Fruit fly (Drosophila melanogaster) whole organism, embryonic: ENCODE measurements around the gene Ugt36D1.

Experiments
- Antp ChIP-seq: fragments of 200-800 bp; sonication (Bioruptor generic); optimal IDR thresholded peaks from 3 replicates; lab custom pipeline; 2016; ENCODE audit warnings: missing biosample characterization, missing genetic modification characterization
- Atf3 ChIP-seq: fragments of 200-800 bp; sonication (Bioruptor generic); optimal IDR thresholded peaks from 3 replicates; lab custom pipeline; 2016; ENCODE audit warnings: missing biosample characterization, missing genetic modification characterization
- Bdp1 ChIP-seq: fragments of 200-800 bp; sonication (Bioruptor generic); optimal IDR thresholded peaks from 3 replicates; lab custom pipeline; 2016; ENCODE audit warnings: missing biosample characterization, missing genetic modification characterization
- CG11093 ChIP-seq: fragments of 200-800 bp; sonication (Bioruptor generic); IDR thresholded peaks from 3 replicates; pipeline ENCODE4 v1.3.6; 2022; ENCODE audit warnings: missing biosample characterization, missing genetic modification characterization
- CG11247 ChIP-seq: fragments of 200-800 bp; sonication (Bioruptor generic); IDR thresholded peaks from 2 replicates; pipeline ENCODE4 v1.3.6; 2022; ENCODE audit warnings: missing biosample characterization, missing genetic modification characterization
- CG11560 ChIP-seq: fragments of 200-800 bp; sonication (Bioruptor generic); IDR thresholded peaks from 3 replicates; pipeline ENCODE4 v1.3.6; 2022; ENCODE audit warnings: missing biosample characterization, missing genetic modification characterization
- CG1233 ChIP-seq: fragments of 200-800 bp; sonication (Bioruptor generic); optimal IDR thresholded peaks from 4 replicates; lab custom pipeline; 2018; ENCODE audit warnings: missing biosample characterization, mild to moderate bottlenecking, missing genetic modification characterization
- CG15011 ChIP-seq: fragments of 200-800 bp; sonication (Bioruptor generic); optimal IDR thresholded peaks from 3 replicates; lab custom pipeline; 2018; ENCODE audit warnings: missing biosample characterization, mild to moderate bottlenecking, missing genetic modification characterization
- CG17359 ChIP-seq: fragments of 200-800 bp; sonication (Bioruptor generic); optimal IDR thresholded peaks from 3 replicates; lab custom pipeline; 2018; ENCODE audit warnings: missing biosample characterization, mild to moderate bottlenecking, missing genetic modification characterization, moderate library complexity
- CG18011 ChIP-seq: fragments of 200-800 bp; sonication (Bioruptor generic); optimal IDR thresholded peaks from 2 replicates; lab custom pipeline; 2017; ENCODE audit warnings: missing biosample characterization, missing genetic modification characterization, mild to moderate bottlenecking, moderate library complexity, missing genotype
- CG18619 ChIP-seq: fragments of 200-800 bp; sonication (Bioruptor generic); optimal IDR thresholded peaks from 3 replicates; lab custom pipeline; 2017; ENCODE audit warnings: missing biosample characterization, mild to moderate bottlenecking, missing genetic modification characterization
- CG2202 ChIP-seq: fragments of 200-800 bp; sonication (Bioruptor generic); optimal IDR thresholded peaks from 2 replicates; lab custom pipeline; 2018; ENCODE audit warnings: missing biosample characterization, mild to moderate bottlenecking, missing genetic modification characterization
- CG31441 ChIP-seq: fragments of 200-800 bp; sonication (Bioruptor generic); IDR thresholded peaks from 2 replicates; pipeline ENCODE4 v1.3.6; 2022; ENCODE audit warnings: missing biosample characterization, missing genetic modification characterization
- CG32767 ChIP-seq: fragments of 200-800 bp; sonication (Bioruptor generic); IDR thresholded peaks from 2 replicates; pipeline ENCODE4 v1.3.6; 2022; ENCODE audit warnings: missing biosample characterization, missing genetic modification characterization
- CG33213 ChIP-seq: fragments of 200-800 bp; sonication (Bioruptor generic); optimal IDR thresholded peaks from 3 replicates; lab custom pipeline; 2016; ENCODE audit warnings: missing biosample characterization, missing genetic modification characterization
- CG3407 ChIP-seq: fragments of 200-800 bp; sonication (Bioruptor generic); optimal IDR thresholded peaks from 2 replicates; lab custom pipeline; 2018; ENCODE audit warnings: missing biosample characterization, mild to moderate bottlenecking, missing genetic modification characterization
- CG34422 ChIP-seq: fragments of 200-800 bp; sonication (Bioruptor generic); IDR thresholded peaks from 3 replicates; pipeline ENCODE4 v1.3.6; 2022; ENCODE audit warnings: missing biosample characterization, missing genetic modification characterization
- CG7987 ChIP-seq: fragments of 200-800 bp; sonication (Bioruptor generic); optimal IDR thresholded peaks from 2 replicates; lab custom pipeline; 2018; ENCODE audit warnings: missing biosample characterization, mild to moderate bottlenecking, missing genetic modification characterization, moderate library complexity
- CG8290 ChIP-seq, 3 experiments: fragments of 200-800 bp; sonication (Bioruptor generic); optimal IDR thresholded peaks; 2 replicates each; lab custom pipeline; 2016 to 2019; ENCODE audit warnings: missing biosample characterization in 3 of 3, missing genetic modification characterization in 3 of 3, mild to moderate bottlenecking in 2 of 3, moderate library complexity in 1 of 3
- CG8359 ChIP-seq: fragments of 200-800 bp; sonication (Bioruptor generic); optimal IDR thresholded peaks from 2 replicates; lab custom pipeline; 2017; ENCODE audit warnings: missing biosample characterization, mild to moderate bottlenecking, missing genetic modification characterization, borderline replicate concordance
- CG8388 ChIP-seq: fragments of 200-800 bp; sonication (Bioruptor generic); optimal IDR thresholded peaks from 2 replicates; lab custom pipeline; 2019; ENCODE audit warnings: missing biosample characterization, mild to moderate bottlenecking, missing genetic modification characterization, moderate library complexity
- CG9215 ChIP-seq: fragments of 200-800 bp; sonication (Bioruptor generic); IDR thresholded peaks from 2 replicates; pipeline ENCODE4 v1.3.6; 2022; ENCODE audit warnings: missing biosample characterization, missing genetic modification characterization
- CG9817 ChIP-seq: fragments of 200-800 bp; sonication (Bioruptor generic); optimal IDR thresholded peaks from 2 replicates; lab custom pipeline; 2018; ENCODE audit warnings: missing biosample characterization, mild to moderate bottlenecking, missing genetic modification characterization, moderate library complexity
- Camta ChIP-seq: fragments of 200-800 bp; sonication (Bioruptor generic); optimal IDR thresholded peaks from 2 replicates; lab custom pipeline; 2016; ENCODE audit warnings: missing biosample characterization, missing genetic modification characterization
- CkIIα-i1 ChIP-seq: fragments of 200-800 bp; sonication (Bioruptor generic); IDR thresholded peaks from 2 replicates; pipeline ENCODE4 v1.3.6; 2022; ENCODE audit warnings: missing biosample characterization, missing genetic modification characterization
- Dll ChIP-seq: fragments of 200-800 bp; sonication (Bioruptor generic); IDR thresholded peaks from 4 replicates; pipeline ENCODE4 v1.3.6; 2022; ENCODE audit warnings: missing biosample characterization, missing genetic modification characterization; ENCODE audit not compliant: partially characterized antibody
- Fer1 ChIP-seq: fragments of 200-800 bp; sonication (Bioruptor generic); optimal IDR thresholded peaks from 2 replicates; lab custom pipeline; 2017; ENCODE audit warnings: missing biosample characterization, mild to moderate bottlenecking, missing genetic modification characterization
- Fer3 ChIP-seq: fragments of 200-800 bp; sonication (Bioruptor generic); optimal IDR thresholded peaks from 2 replicates; lab custom pipeline; 2018; ENCODE audit warnings: missing biosample characterization, mild to moderate bottlenecking, missing genetic modification characterization, moderate library complexity
- Hr78 ChIP-seq, 2 experiments: fragments of 200-800 bp in 1 of 2; fragments of >200 bp in 1 of 2; sonication (Bioruptor generic) in 1 of 2; optimal IDR thresholded peaks; 2 replicates each; lab custom pipeline; 2017 to 2019; ENCODE audit warnings: missing biosample characterization in 2 of 2, missing genetic modification characterization in 2 of 2, mild to moderate bottlenecking in 1 of 2, moderate library complexity in 1 of 2
- Myb ChIP-seq: fragments of 200-800 bp; sonication (Bioruptor generic); optimal IDR thresholded peaks from 2 replicates; lab custom pipeline; 2016; ENCODE audit warnings: missing biosample characterization, missing genetic modification characterization
- Ravus ChIP-seq: fragments of 200-800 bp; sonication (Bioruptor generic); IDR thresholded peaks from 2 replicates; pipeline ENCODE4 v1.3.6; 2022; ENCODE audit warnings: missing biosample characterization, missing genetic modification characterization
- Sox102F ChIP-seq: fragments of 200-800 bp; sonication (Bioruptor generic); optimal IDR thresholded peaks from 2 replicates; lab custom pipeline; 2018; ENCODE audit warnings: missing biosample characterization, mild to moderate bottlenecking, missing genetic modification characterization, moderate library complexity
- Taf1 ChIP-seq: fragments of 200-800 bp; sonication (Bioruptor generic); IDR thresholded peaks from 2 replicates; pipeline ENCODE4 v1.3.6; 2022; ENCODE audit warnings: missing biosample characterization, missing genetic modification characterization
- abd-A ChIP-seq: fragments of 200-800 bp; sonication (Bioruptor generic); optimal IDR thresholded peaks from 3 replicates; lab custom pipeline; 2019; ENCODE audit warnings: missing biosample characterization, mild to moderate bottlenecking, missing genetic modification characterization, moderate library complexity
- br ChIP-seq: fragments of >200 bp; optimal IDR thresholded peaks from 2 replicates; lab custom pipeline; 2017
- eyg ChIP-seq: fragments of 200-800 bp; sonication (Bioruptor generic); optimal IDR thresholded peaks from 3 replicates; lab custom pipeline; 2016; ENCODE audit warnings: missing biosample characterization, missing genetic modification characterization
- gro ChIP-seq: fragments of 200-800 bp; sonication (Bioruptor generic); optimal IDR thresholded peaks from 2 replicates; lab custom pipeline; 2016; ENCODE audit warnings: missing biosample characterization, missing genetic modification characterization
- h ChIP-seq: fragments of >200 bp; optimal IDR thresholded peaks from 2 replicates; lab custom pipeline; 2017
- ind ChIP-seq: fragments of 200-800 bp; sonication (Bioruptor generic); optimal IDR thresholded peaks from 3 replicates; lab custom pipeline; 2016; ENCODE audit warnings: missing biosample characterization, missing genetic modification characterization
- ken ChIP-seq: fragments of 200-800 bp; sonication (Bioruptor generic); IDR thresholded peaks from 3 replicates; pipeline ENCODE4 v1.3.6; 2022; ENCODE audit warnings: missing biosample characterization, missing genetic modification characterization
- mirr ChIP-seq: fragments of 200-800 bp; sonication (Bioruptor generic); optimal IDR thresholded peaks from 3 replicates; lab custom pipeline; 2018; ENCODE audit warnings: missing biosample characterization, mild to moderate bottlenecking, missing genetic modification characterization
- nau ChIP-seq: fragments of 200-800 bp; sonication (Bioruptor generic); optimal IDR thresholded peaks from 3 replicates; lab custom pipeline; 2017; ENCODE audit warnings: missing biosample characterization, mild to moderate bottlenecking, missing genetic modification characterization, missing genetic modification reagents
- nerfin-1 ChIP-seq: fragments of 200-800 bp; sonication (Bioruptor generic); optimal IDR thresholded peaks from 3 replicates; lab custom pipeline; 2019; ENCODE audit warnings: missing biosample characterization, mild to moderate bottlenecking, missing genetic modification characterization, moderate library complexity
- oc ChIP-seq: fragments of 200-800 bp; sonication (Bioruptor generic); optimal IDR thresholded peaks from 2 replicates; lab custom pipeline; 2018; ENCODE audit warnings: missing biosample characterization, mild to moderate bottlenecking, missing genetic modification characterization, moderate library complexity
- onecut ChIP-seq: fragments of 200-800 bp; sonication (Bioruptor generic); IDR thresholded peaks from 2 replicates; pipeline ENCODE4 v1.3.6; 2022; ENCODE audit warnings: missing biosample characterization, missing genetic modification characterization
- run ChIP-seq: fragments of 200-800 bp; sonication (Bioruptor generic); optimal IDR thresholded peaks from 3 replicates; lab custom pipeline; 2018; ENCODE audit warnings: missing biosample characterization, mild to moderate bottlenecking, missing genetic modification characterization
- salm ChIP-seq: fragments of 200-800 bp; sonication (Bioruptor generic); optimal IDR thresholded peaks from 2 replicates; lab custom pipeline; 2018; ENCODE audit warnings: missing biosample characterization, mild to moderate bottlenecking, missing genetic modification characterization
- tll ChIP-seq, 2 experiments: fragments of 200-800 bp in 1 of 2; fragments of >200 bp in 1 of 2; sonication (Bioruptor generic) in 1 of 2; optimal IDR thresholded peaks; 2 replicates each; lab custom pipeline; 2017 to 2019; ENCODE audit warnings: missing biosample characterization in 2 of 2, missing genetic modification characterization in 2 of 2, mild to moderate bottlenecking in 1 of 2, moderate library complexity in 1 of 2
- wdn ChIP-seq: fragments of 200-800 bp; sonication (Bioruptor generic); IDR thresholded peaks from 2 replicates; pipeline ENCODE4 v1.3.6; 2022; ENCODE audit warnings: missing biosample characterization, missing genetic modification characterization
- wor ChIP-seq: fragments of 200-800 bp; sonication (Bioruptor generic); IDR thresholded peaks from 2 replicates; pipeline ENCODE4 v1.3.6; 2022; ENCODE audit warnings: missing biosample characterization, missing genetic modification characterization

Ugt36D1 gene

dm6 chr2L:18857635-18858059 is 34.3 kb downstream of the Ugt36D1 start (continued):
- TF ChIP-seq CG33213 (GFP tag; lab: Kevin White, UChicago) (peak; percentile 64), mirr (GFP tag; lab: Kevin White, UChicago) (peak; percentile 81), CG1233 (peak; percentile 90), nau (GFP tag; lab: Kevin White, UChicago) (no peak), onecut (peak; percentile 86), Myb (GFP tag; lab: Kevin White, UChicago) (peak; percentile 74), tll (GFP tag; optimal IDR thresholded peaks at IDR 0.05; lab: Kevin White, UChicago) (no peak), CG34422 (GFP tag; lab: Robert Waterston, UW) (peak; percentile 93), eyg (peak; percentile 61), CG7987 (GFP tag; lab: Kevin White, UChicago) (peak; percentile 59), br (lab: Kevin White, UChicago) (no peak), Dll (GFP tag; lab: Robert Waterston, UW) (no peak), CG11247 (peak; percentile 81), nerfin-1 (tag; lab: Kevin White, UChicago) (peak; percentile 87), abd-A (no peak), Sox102F (GFP tag; lab: Kevin White, UChicago) (peak; percentile 94), CG11093 (GFP tag; lab: Robert Waterston, UW) (peak; percentile 90), wor (GFP tag; lab: Robert Waterston, UW) (peak; percentile 83), CG11560 (tag; lab: Robert Waterston, UW) (peak; percentile 33; the same call in 1 of the 3 replicates), CG32767 (GFP tag; lab: Robert Waterston, UW) (peak; percentile 89), Antp (GFP tag; lab: Kevin White, UChicago) (peak; percentile 69), h (lab: Kevin White, UChicago) (no peak), CG2202 (peak; percentile 78), oc (tag; lab: Kevin White, UChicago) (peak; percentile 93), Ravus (peak; percentile 69), salm (tag; lab: Kevin White, UChicago) (peak; percentile 87), CG8388 (GFP tag; lab: Kevin White, UChicago) (peak; percentile 89), Atf3 (peak; percentile 81), Taf1 (GFP tag; lab: Robert Waterston, UW) (peak; percentile 81), CG15011 (GFP tag; lab: Kevin White, UChicago) (peak; percentile 83), CkIIα-i1 (GFP tag; lab: Robert Waterston, UW) (peak; percentile 57; the same call in 1 of the 2 replicates), CG8290 (GFP tag; optimal IDR thresholded peaks at IDR 0.05; lab: Kevin White, UChicago) (peak; percentile 50), CG8290 (tag; optimal IDR thresholded peaks at IDR 0.05; lab: Kevin White, UChicago) (peak; percentile 80 to 92), CG8359 (GFP tag; lab: Kevin White, UChicago) (peak; percentile 68), gro (peak; percentile 76), CG17359 (peak; percentile 92), Bdp1 (peak; percentile 85), Fer3 (tag; lab: Kevin White, UChicago) (peak; percentile 92), ind (GFP tag; lab: Kevin White, UChicago) (peak; percentile 91), CG18011 (GFP tag; lab: Kevin White, UChicago) (peak; percentile 84), CG31441 (peak; percentile 89), run (tag; lab: Kevin White, UChicago) (peak; percentile 86), CG9215 (GFP tag; lab: Robert Waterston, UW) (peak; percentile 99), Fer1 (GFP tag; lab: Kevin White, UChicago) (peak; percentile 92), ken (GFP tag; lab: Robert Waterston, UW) (peak; percentile 94), CG3407 (GFP tag; lab: Kevin White, UChicago) (peak; percentile 82), CG9817 (tag; lab: Kevin White, UChicago) (peak; percentile 95), wdn (GFP tag; lab: Robert Waterston, UW) (peak; percentile 88), CG18619 (GFP tag; lab: Kevin White, UChicago) (peak; percentile 87), Camta (GFP tag; lab: Kevin White, UChicago) (peak; percentile 90), Hr78 (GFP tag; optimal IDR thresholded peaks at IDR 0.05; lab: Kevin White, UChicago) (no peak)
